Fruit fly (Drosophila melanogaster): ENCODE measurements around the gene ACXC.

The ACXC gene

dm6 chr2L:12966290-12966689 lies 54.0 kb downstream of the ACXC start, which contains the start of gene CG16800:
TSS of gene CG16800 (plus strand) at chr2L:12966590.
- TF ChIP-seq Crg-1 (GFP tag; optimal IDR thresholded peaks at IDR 0.05) (no peak), CG12768 (GFP tag; optimal IDR thresholded peaks at IDR 0.05) (no peak), CG5204 (GFP tag; optimal IDR thresholded peaks at IDR 0.05) (no peak), Clk (GFP tag; optimal IDR thresholded peaks at IDR 0.05) (no peak), Mnt (GFP tag; optimal IDR thresholded peaks at IDR 0.05) (no peak), CG7045 (GFP tag; optimal IDR thresholded peaks at IDR 0.05) (no peak), toe (GFP tag; optimal IDR thresholded peaks at IDR 0.05) (no peak), kay (GFP tag; ENCODE audit: borderline replicate concordance) (no peak), CG33017 (tag; optimal IDR thresholded peaks at IDR 0.05) (no peak), tj (GFP tag; optimal IDR thresholded peaks at IDR 0.05) (no peak), CG7101 (tag; optimal IDR thresholded peaks at IDR 0.05) (no peak), pad (GFP tag; optimal IDR thresholded peaks at IDR 0.05) (no peak), cnc (optimal IDR thresholded peaks at IDR 0.05) (no peak), bab1 (GFP tag; optimal IDR thresholded peaks at IDR 0.05) (no peak), Hr96 (GFP tag; optimal IDR thresholded peaks at IDR 0.05) (no peak), CG14711 (tag; optimal IDR thresholded peaks at IDR 0.05) (no peak), ovo (GFP tag; optimal IDR thresholded peaks at IDR 0.05) (no peak)

Measured in whole organism, adult.